Worm (Caenorhabditis elegans) whole organism, L2 larva: ENCODE measurements around the gene F08C6.18.

ENCODE experiments used
- aly-2 ChIP-seq: fragments of 150-350 bp; optimal IDR thresholded peaks from 2 replicates; lab custom pipeline; 2014; ENCODE audit warnings: missing biosample characterization, missing genetic modification characterization
- blmp-1 ChIP-seq: sonication (generic microtip); optimal IDR thresholded peaks from 2 replicates; lab custom pipeline; 2017; ENCODE audit warnings: missing genetic modification characterization, mild to moderate bottlenecking, missing compliant biosample characterization, antibody characterized with exemption, moderate library complexity; ENCODE audit not compliant: insufficient read depth
- elt-1 ChIP-seq: fragments of 150-350 bp; optimal IDR thresholded peaks from 2 replicates; lab custom pipeline; 2014; ENCODE audit warnings: missing biosample characterization, missing genetic modification characterization
- lin-39 ChIP-seq: fragments of 150-350 bp; optimal IDR thresholded peaks from 2 replicates; lab custom pipeline; 2014; ENCODE audit warnings: missing biosample characterization, missing genetic modification reagents, missing genetic modification characterization
- lsy-2 ChIP-seq, 2 experiments: fragments of 150-350 bp in 1 of 2; sonication (generic microtip) in 1 of 2; optimal IDR thresholded peaks; 2 replicates each; lab custom pipeline; 2014 to 2017; ENCODE audit warnings: missing biosample characterization in 2 of 2, missing genetic modification characterization in 2 of 2
- nhr-6 ChIP-seq: fragments of 150-350 bp; optimal IDR thresholded peaks from 2 replicates; lab custom pipeline; 2014; ENCODE audit warnings: missing biosample characterization, missing genetic modification characterization
- nhr-77 ChIP-seq: fragments of 150-350 bp; optimal IDR thresholded peaks from 2 replicates; lab custom pipeline; 2014; ENCODE audit warnings: missing biosample characterization, missing genetic modification characterization
- skn-1 ChIP-seq: sonication (generic microtip); optimal IDR thresholded peaks from 2 replicates; lab custom pipeline; 2017; ENCODE audit warnings: missing biosample characterization, missing genetic modification characterization
- ztf-4 ChIP-seq: fragments of 150-350 bp; optimal IDR thresholded peaks from 2 replicates; lab custom pipeline; 2014; ENCODE audit warnings: missing biosample characterization, missing genetic modification characterization

ce11 chrX:7596029-7596428 is 22.6 kb upstream of the F08C6.18 start:
- TF ChIP-seq skn-1 (tag; lab: Kevin White, UChicago) (no peak), blmp-1 (peak; percentile 66), nhr-77 (tag; lab: Kevin White, UChicago) (no peak), lsy-2 (tag; optimal IDR thresholded peaks at IDR 0.05; lab: Kevin White, UChicago) (peak in 1 of 2 experiments; percentile 3), aly-2 (no peak), lin-39 (tag; lab: Kevin White, UChicago) (no peak), elt-1 (tag; lab: Kevin White, UChicago) (no peak), ztf-4 (tag; lab: Kevin White, UChicago) (no peak), nhr-6 (tag; lab: Kevin White, UChicago) (no peak)
